Fruit fly (Drosophila melanogaster): ENCODE results near the gene CG4218.

dm6 chr2L:14511248-14511647, 37.7 kb downstream of the CG4218 start:
- TF ChIP-seq usp (GFP tag; optimal IDR thresholded peaks at IDR 0.05) (no peak), pan (optimal IDR thresholded peaks at IDR 0.05) (no peak), psq (optimal IDR thresholded peaks at IDR 0.05) (no peak), CG8478 (optimal IDR thresholded peaks at IDR 0.05) (no peak), Dll (optimal IDR thresholded peaks at IDR 0.05) (no peak)
